Worm (Caenorhabditis elegans) whole organism, L4 larva: ENCODE data around the gene C14B1.2.

Experiments
- T26A8.4 ChIP-seq: fragments of 200-800 bp; sonication (Bioruptor generic); IDR thresholded peaks from 2 replicates; pipeline ENCODE4 v1.3.6; 2022; ENCODE audit warnings: missing genetic modification characterization, missing compliant biosample characterization
- Y75B8A.6 ChIP-seq: fragments of 200-800 bp; sonication (Bioruptor generic); IDR thresholded peaks from 2 replicates; pipeline ENCODE4 v1.3.6; 2022; ENCODE audit warnings: missing genetic modification reagents, missing genetic modification characterization, missing compliant biosample characterization
- aha-1 ChIP-seq: fragments of 150-350 bp; peaks from one replicate; lab custom pipeline; 2014; ENCODE audit warnings: missing biosample characterization, missing genetic modification characterization
- aly-2 ChIP-seq: sonication (generic microtip); optimal IDR thresholded peaks from 2 replicates; lab custom pipeline; 2018; ENCODE audit warnings: missing biosample characterization, missing genetic modification characterization
- arid-1 ChIP-seq: fragments of 200-800 bp; sonication (Bioruptor generic); conservative IDR thresholded peaks from 2 replicates; pipeline ENCODE4 v1.3.6; 2022; ENCODE audit warnings: missing genetic modification reagents, missing genetic modification characterization, missing compliant biosample characterization
- ceh-28 ChIP-seq: fragments of 150-350 bp; optimal IDR thresholded peaks from 2 replicates; lab custom pipeline; 2014; ENCODE audit warnings: missing biosample characterization, missing genetic modification reagents, missing genetic modification characterization
- ceh-32 ChIP-seq: sonication (generic microtip); optimal IDR thresholded peaks from 2 replicates; lab custom pipeline; 2016; ENCODE audit warnings: mild to moderate bottlenecking, missing genetic modification characterization, missing compliant biosample characterization; ENCODE audit not compliant: poor library complexity
- ceh-82 ChIP-seq: sonication (generic microtip); optimal IDR thresholded peaks from 2 replicates; lab custom pipeline; 2017; ENCODE audit warnings: missing biosample characterization, missing genetic modification characterization
- cey-2 ChIP-seq: sonication (generic microtip); optimal IDR thresholded peaks from 3 replicates; lab custom pipeline; 2017; ENCODE audit warnings: missing genetic modification characterization, mild to moderate bottlenecking, missing compliant biosample characterization, antibody characterized with exemption, borderline replicate concordance; ENCODE audit not compliant: insufficient read depth
- ctbp-1 ChIP-seq: fragments of 200-800 bp; sonication (Bioruptor generic); IDR thresholded peaks from 2 replicates; pipeline ENCODE4 v1.3.6; 2022; ENCODE audit warnings: missing genetic modification reagents, missing genetic modification characterization, missing compliant biosample characterization
- daf-12 ChIP-seq: fragments of 150-350 bp; optimal IDR thresholded peaks from 2 replicates; lab custom pipeline; 2014; ENCODE audit warnings: missing biosample characterization, missing genetic modification reagents, missing genetic modification characterization
- daf-16 ChIP-seq, 3 experiments: sonication (generic microtip); optimal IDR thresholded peaks; 2 replicates each; lab custom pipeline; 2016 to 2017; ENCODE audit warnings: missing genetic modification characterization in 3 of 3, missing genetic modification reagents in 3 of 3, mild to moderate bottlenecking in 2 of 3, missing compliant biosample characterization in 2 of 3, missing biosample characterization in 1 of 3, moderate library complexity in 1 of 3
- dmd-6 ChIP-seq: fragments of 200-800 bp; sonication (Bioruptor generic); IDR thresholded peaks from 2 replicates; pipeline ENCODE4 v1.3.6; 2022; ENCODE audit warnings: missing genetic modification reagents, missing genetic modification characterization, missing compliant biosample characterization
- dmd-8 ChIP-seq: fragments of 200-800 bp; sonication (Bioruptor generic); IDR thresholded peaks from 2 replicates; pipeline ENCODE4 v1.3.6; 2022; ENCODE audit warnings: missing genetic modification characterization, missing compliant biosample characterization
- duxl-1 ChIP-seq: sonication (generic microtip); optimal IDR thresholded peaks from 2 replicates; lab custom pipeline; 2016; ENCODE audit warnings: mild to moderate bottlenecking, missing genetic modification characterization, moderate library complexity, missing compliant biosample characterization; ENCODE audit not compliant: poor library complexity
- dve-1 ChIP-seq: sonication (generic microtip); optimal IDR thresholded peaks from 2 replicates; lab custom pipeline; 2017; ENCODE audit warnings: antibody characterized with exemption, mild to moderate bottlenecking, missing genetic modification characterization, missing compliant biosample characterization; ENCODE audit not compliant: insufficient read depth
- hlh-11 ChIP-seq: fragments of 200-800 bp; sonication (Bioruptor generic); optimal IDR thresholded peaks from 2 replicates; lab custom pipeline; 2018; ENCODE audit warnings: mild to moderate bottlenecking, missing genetic modification characterization, missing compliant biosample characterization
- jun-1 ChIP-seq: fragments of 150-350 bp; optimal IDR thresholded peaks from 2 replicates; lab custom pipeline; 2014; ENCODE audit warnings: missing biosample characterization, missing genetic modification reagents, missing genetic modification characterization
- lin-1 ChIP-seq: fragments of 200-800 bp; sonication (Bioruptor generic); IDR thresholded peaks from 2 replicates; pipeline ENCODE4 v1.3.6; 2022; ENCODE audit warnings: missing genetic modification reagents, missing genetic modification characterization, missing compliant biosample characterization
- lin-13 ChIP-seq: fragments of 150-350 bp; optimal IDR thresholded peaks from 2 replicates; lab custom pipeline; 2014; ENCODE audit warnings: missing biosample characterization, missing genetic modification reagents, missing genetic modification characterization
- lin-38 ChIP-seq: fragments of 200-800 bp; sonication (Bioruptor generic); IDR thresholded peaks from 2 replicates; pipeline ENCODE4 v1.3.6; 2022; ENCODE audit warnings: missing genetic modification reagents, missing genetic modification characterization, missing compliant biosample characterization
- lir-3 ChIP-seq: sonication (generic microtip); optimal IDR thresholded peaks from 2 replicates; lab custom pipeline; 2016; ENCODE audit warnings: mild to moderate bottlenecking, missing genetic modification characterization, missing compliant biosample characterization
- lsy-2 ChIP-seq, 2 experiments: fragments of 150-350 bp in 1 of 2; sonication (generic microtip) in 1 of 2; optimal IDR thresholded peaks; 2 replicates each; lab custom pipeline; 2014 to 2017; ENCODE audit warnings: missing biosample characterization in 2 of 2, missing genetic modification characterization in 2 of 2
- madf-5 ChIP-seq, 2 experiments: fragments of 200-800 bp; sonication (Bioruptor generic); IDR thresholded peaks; 2 replicates each; pipeline ENCODE4 v1.3.6; 2022; ENCODE audit warnings: missing compliant biosample characterization in 2 of 2, missing genetic modification characterization in 2 of 2
- mdl-1 ChIP-seq, 2 experiments: fragments of 150-350 bp in 1 of 2; sonication (generic microtip) in 1 of 2; optimal IDR thresholded peaks; 2 replicates each; lab custom pipeline; 2014 to 2017; ENCODE audit warnings: missing biosample characterization in 2 of 2, missing genetic modification characterization in 2 of 2
- mep-1 ChIP-seq: fragments of 150-350 bp; sonication (generic microtip); optimal IDR thresholded peaks from 3 replicates; lab custom pipeline; 2014; ENCODE audit warnings: missing biosample characterization, missing genetic modification characterization
- mes-2 ChIP-seq: sonication (generic microtip); optimal IDR thresholded peaks from 2 replicates; lab custom pipeline; 2016; ENCODE audit warnings: missing genotype, mild to moderate bottlenecking, missing genetic modification characterization, missing compliant biosample characterization; ENCODE audit not compliant: poor library complexity, severe bottlenecking
- mxl-3 ChIP-seq: fragments of 200-800 bp; sonication (Bioruptor generic); optimal IDR thresholded peaks from 2 replicates; lab custom pipeline; 2018; ENCODE audit warnings: mild to moderate bottlenecking, missing genetic modification characterization, missing compliant biosample characterization
- nhr-111 ChIP-seq: fragments of 200-800 bp; sonication (Bioruptor generic); optimal IDR thresholded peaks from 2 replicates; lab custom pipeline; 2018; ENCODE audit warnings: mild to moderate bottlenecking, missing genetic modification characterization, missing compliant biosample characterization
- nhr-25 ChIP-seq: sonication (generic microtip); optimal IDR thresholded peaks from 2 replicates; lab custom pipeline; 2017; ENCODE audit warnings: missing genetic modification characterization, mild to moderate bottlenecking, missing compliant biosample characterization, antibody characterized with exemption, moderate library complexity, borderline replicate concordance; ENCODE audit not compliant: insufficient read depth
- nhr-28 ChIP-seq: fragments of 150-350 bp; optimal IDR thresholded peaks from 2 replicates; lab custom pipeline; 2014; ENCODE audit warnings: missing biosample characterization, missing genetic modification characterization
- nhr-41 ChIP-seq: fragments of 200-800 bp; sonication (Bioruptor generic); IDR thresholded peaks from 2 replicates; pipeline ENCODE4 v1.3.6; 2022; ENCODE audit warnings: missing genetic modification reagents, missing genetic modification characterization, missing compliant biosample characterization
- nhr-42 ChIP-seq: fragments of 200-800 bp; sonication (Bioruptor generic); IDR thresholded peaks from 2 replicates; pipeline ENCODE4 v1.3.6; 2022; ENCODE audit warnings: missing genetic modification characterization, missing compliant biosample characterization
- nhr-48 ChIP-seq: sonication (generic microtip); optimal IDR thresholded peaks from 2 replicates; lab custom pipeline; 2016; ENCODE audit warnings: mild to moderate bottlenecking, missing genetic modification characterization, missing compliant biosample characterization
- nhr-76 ChIP-seq: fragments of 150-350 bp; optimal IDR thresholded peaks from 2 replicates; lab custom pipeline; 2014; ENCODE audit warnings: missing biosample characterization, missing genetic modification characterization
- pha-4 ChIP-seq, 2 experiments: fragments of 150-350 bp in 1 of 2; fragments of 200-800 bp in 1 of 2; sonication (Bioruptor generic) in 1 of 2; IDR thresholded peaks in 1 of 2; optimal IDR thresholded peaks in 1 of 2; 2 replicates each; pipeline versions ENCODE4 v1.3.6 to Lab custom; 2014 to 2022; ENCODE audit warnings: missing genetic modification characterization in 2 of 2, missing genetic modification reagents in 2 of 2, missing biosample characterization in 1 of 2, missing compliant biosample characterization in 1 of 2
- php-3 ChIP-seq: fragments of 200-800 bp; sonication (Bioruptor generic); IDR thresholded peaks from 2 replicates; pipeline ENCODE4 v1.3.6; 2022; ENCODE audit warnings: missing genetic modification reagents, missing genetic modification characterization, missing compliant biosample characterization
- rbr-2 ChIP-seq: sonication (generic microtip); optimal IDR thresholded peaks from 2 replicates; lab custom pipeline; 2016; ENCODE audit warnings: missing genotype, missing genetic modification characterization, missing compliant biosample characterization
- saeg-2 ChIP-seq: fragments of 200-800 bp; sonication (Bioruptor generic); IDR thresholded peaks from 2 replicates; pipeline ENCODE4 v1.3.6; 2022; ENCODE audit warnings: missing genetic modification reagents, missing genetic modification characterization, missing compliant biosample characterization
- set-16 ChIP-seq: fragments of 200-800 bp; sonication (Bioruptor generic); IDR thresholded peaks from 2 replicates; pipeline ENCODE4 v1.3.6; 2022; ENCODE audit warnings: missing genetic modification reagents, missing genetic modification characterization, missing compliant biosample characterization
- skn-1 ChIP-seq: fragments of 150-350 bp; optimal IDR thresholded peaks from 2 replicates; lab custom pipeline; 2014; ENCODE audit warnings: missing biosample characterization, missing genetic modification characterization
- snpc-1.2 ChIP-seq: fragments of 200-800 bp; sonication (Bioruptor generic); IDR thresholded peaks from 2 replicates; pipeline ENCODE4 v1.3.6; 2022; ENCODE audit warnings: missing genetic modification reagents, missing genetic modification characterization, missing compliant biosample characterization
- spr-1 ChIP-seq: sonication (generic microtip); optimal IDR thresholded peaks from 2 replicates; lab custom pipeline; 2016; ENCODE audit warnings: mild to moderate bottlenecking, missing genetic modification characterization, missing compliant biosample characterization
- tra-1 ChIP-seq: fragments of 200-800 bp; sonication (Bioruptor generic); IDR thresholded peaks from 2 replicates; pipeline ENCODE4 v1.3.6; 2022; ENCODE audit warnings: missing genetic modification reagents, missing genetic modification characterization, missing compliant biosample characterization
- zfp-2 ChIP-seq: sonication (generic microtip); optimal IDR thresholded peaks from 2 replicates; lab custom pipeline; 2016; ENCODE audit warnings: mild to moderate bottlenecking, missing genetic modification characterization, missing compliant biosample characterization
- zfp-3 ChIP-seq: fragments of 200-800 bp; sonication (Bioruptor generic); conservative IDR thresholded peaks from 2 replicates; pipeline ENCODE4 v1.3.6; 2022; ENCODE audit warnings: missing genetic modification reagents, missing genetic modification characterization, missing compliant biosample characterization

C14B1.2 gene

DNA sequence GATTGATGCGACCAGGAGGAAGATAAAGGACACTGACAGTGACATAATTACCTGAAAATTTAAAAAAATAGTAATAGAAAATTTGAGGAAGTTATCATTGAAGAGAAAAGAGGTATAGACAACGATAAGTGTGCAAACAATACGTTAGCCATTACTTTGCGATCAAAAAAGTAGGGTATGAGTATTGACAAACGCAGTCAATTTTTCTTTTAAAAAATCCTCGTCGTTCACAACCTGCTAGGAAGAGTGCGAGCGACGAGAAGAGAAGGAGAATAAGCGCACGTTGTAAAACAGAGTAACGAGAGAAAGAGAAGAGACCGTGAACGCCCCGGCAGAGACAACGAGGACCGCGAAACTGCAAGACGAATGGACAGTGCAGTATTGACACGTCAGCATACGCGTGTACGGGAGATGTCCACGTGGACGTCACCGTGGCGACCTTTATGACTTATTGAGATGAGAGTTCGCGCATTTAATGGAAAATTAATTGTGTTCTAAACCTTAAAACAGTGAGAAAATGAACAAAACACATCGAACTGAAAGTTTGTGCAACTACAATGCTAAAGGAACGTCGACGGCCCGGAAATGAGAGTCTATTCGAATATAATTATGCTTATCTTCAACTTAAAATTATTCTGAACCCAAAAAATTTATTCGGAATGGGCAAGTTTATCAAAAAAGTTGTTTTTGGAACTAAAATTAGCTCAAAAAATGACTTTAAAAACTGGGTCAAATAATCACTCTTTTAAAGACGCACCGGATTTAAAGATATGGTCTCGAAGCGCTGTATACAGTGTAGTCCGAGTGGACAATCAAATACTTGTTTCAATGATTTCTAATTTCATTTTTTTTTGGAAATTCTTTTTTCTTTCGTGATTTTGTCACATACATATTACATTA is at the start of gene C14B1.2, which contains the start of gene pdi-1:
C14B1.2 (plus strand) TSS at position 850 of the 900 bp plus-strand sequence.
pdi-1 (minus strand) TSS at position 51 of the 900 bp plus-strand sequence.
- TF ChIP-seq nhr-28 (tag; lab: Kevin White, UChicago), result peak; percentile 55
- TF ChIP-seq dmd-8 (GFP tag; lab: Robert Waterston, UW), result no peak
- 0 out of 2 replicates have a peak, but pooled peaks have one; percentile 51 for TF ChIP-seq tra-1 (GFP tag; lab: Robert Waterston, UW)
- peak; percentile 83 for TF ChIP-seq nhr-25 (tag; lab: Kevin White, UChicago)
- no peak for TF ChIP-seq ceh-82 (tag; lab: Kevin White, UChicago)
- TF ChIP-seq dve-1 (tag; lab: Kevin White, UChicago), result peak; percentile 87
- TF ChIP-seq duxl-1 (tag; lab: Kevin White, UChicago), result no peak
- TF ChIP-seq spr-1 (tag; lab: Kevin White, UChicago), result peak; percentile 28
- TF ChIP-seq lin-13, result peak; percentile 59
- TF ChIP-seq set-16, result peak; percentile 4; the same call in 1 of the 2 replicates
- TF ChIP-seq mxl-3 (GFP tag; lab: Kevin White, UChicago), result peak; percentile 99
- peak; percentile 54; the same call in 1 of the 2 replicates for TF ChIP-seq pha-4 (GFP tag; IDR thresholded peaks at IDR 0.05; lab: Robert Waterston, UW)
- no peak for TF ChIP-seq pha-4 (tag; optimal IDR thresholded peaks at IDR 0.05; lab: Kevin White, UChicago)
- peak; percentile 63; the same call in 1 of the 2 replicates for TF ChIP-seq zfp-3
- TF ChIP-seq nhr-41 (GFP tag; lab: Robert Waterston, UW), result peak; percentile 64; the same call in 1 of the 2 replicates
- no peak for TF ChIP-seq cey-2
- TF ChIP-seq lin-1 (GFP tag; lab: Robert Waterston, UW), result no peak
- TF ChIP-seq saeg-2 (GFP tag; lab: Robert Waterston, UW), result no peak
- peak; percentile 64 for TF ChIP-seq lin-38 (GFP tag; lab: Robert Waterston, UW)
- no peak for TF ChIP-seq ceh-28 (tag; lab: Kevin White, UChicago)
- peak; percentile 54 for TF ChIP-seq nhr-48 (tag; lab: Kevin White, UChicago)
- peak; percentile 75 to 89 for TF ChIP-seq mdl-1 (tag; optimal IDR thresholded peaks at IDR 0.05; lab: Kevin White, UChicago)
- TF ChIP-seq nhr-111 (GFP tag; lab: Kevin White, UChicago), result no peak
- TF ChIP-seq T26A8.4 (GFP tag; lab: Robert Waterston, UW), result no peak
- TF ChIP-seq madf-5 (GFP tag; IDR thresholded peaks at IDR 0.05; lab: Robert Waterston, UW), result no peak
- peak; percentile 74 for TF ChIP-seq dmd-6 (GFP tag; lab: Robert Waterston, UW)
- TF ChIP-seq nhr-42 (GFP tag; lab: Robert Waterston, UW), result no peak
- peak in 1 of 2 experiments; percentile 71 for TF ChIP-seq lsy-2 (tag; optimal IDR thresholded peaks at IDR 0.05; lab: Kevin White, UChicago)
- no peak for TF ChIP-seq aha-1 (tag; lab: Kevin White, UChicago)
- no peak for TF ChIP-seq jun-1 (tag; lab: Kevin White, UChicago)
- TF ChIP-seq lir-3 (tag; lab: Kevin White, UChicago), result no peak
- no peak for TF ChIP-seq nhr-76 (tag; lab: Kevin White, UChicago)
- no peak for TF ChIP-seq aly-2 (tag; lab: Kevin White, UChicago)
- TF ChIP-seq rbr-2 (tag; lab: Kevin White, UChicago), result peak; percentile 34
- no peak for TF ChIP-seq daf-16 (GFP tag; optimal IDR thresholded peaks at IDR 0.05; lab: Kevin White, UChicago)
- TF ChIP-seq daf-16 (tag; optimal IDR thresholded peaks at IDR 0.05; lab: Kevin White, UChicago), result peak; percentile 2
- TF ChIP-seq hlh-11 (tag; lab: Kevin White, UChicago), result peak; percentile 82
- no peak for TF ChIP-seq daf-12 (tag; lab: Kevin White, UChicago)
- no peak for TF ChIP-seq skn-1 (tag; lab: Kevin White, UChicago)
- peak; percentile 35 for TF ChIP-seq mes-2
- no peak for TF ChIP-seq ctbp-1
- TF ChIP-seq arid-1 (GFP tag; lab: Robert Waterston, UW), result peak; percentile 51; the same call in 1 of the 2 replicates
- TF ChIP-seq Y75B8A.6, result 0 out of 2 replicates have a peak, but pooled peaks have one; percentile 37
- TF ChIP-seq snpc-1.2 (GFP tag; lab: Robert Waterston, UW), result no peak
- no peak for TF ChIP-seq zfp-2
- peak; percentile 64 for TF ChIP-seq mep-1 (tag; lab: Kevin White, UChicago)
- no peak for TF ChIP-seq php-3 (GFP tag; lab: Robert Waterston, UW)
- TF ChIP-seq ceh-32 (tag; lab: Kevin White, UChicago), result no peak
